Worm (Caenorhabditis elegans): ENCODE results near the gene ZK742.3.

The ZK742.3 gene

ce11 chrV:7806629-7807028, 3.1 kb downstream of the ZK742.3 start:
- TF ChIP-seq nhr-25 (tag; optimal IDR thresholded peaks at IDR 0.05) (no peak), mbf-1 (tag; optimal IDR thresholded peaks at IDR 0.05) (no peak), ama-1 (optimal IDR thresholded peaks at IDR 0.05) (peak; percentile 17)

ce11 chrV:7804801-7805163, 4.9 kb downstream of the ZK742.3 start, which contains the start of gene xpo-1:
Gene xpo-1 (plus strand): TSS chrV:7805064.
- no peak for TF ChIP-seq nhr-21 (tag; optimal IDR thresholded peaks at IDR 0.05)
- TF ChIP-seq peb-1 (tag; optimal IDR thresholded peaks at IDR 0.05) = no peak
- TF ChIP-seq nhr-77 (tag; optimal IDR thresholded peaks at IDR 0.05) = no peak
- TF ChIP-seq mbf-1 (tag; optimal IDR thresholded peaks at IDR 0.05) = no peak
- no peak for TF ChIP-seq unc-55 (GFP tag; optimal IDR thresholded peaks at IDR 0.05)
- TF ChIP-seq nhr-129 (tag; optimal IDR thresholded peaks at IDR 0.05) = no peak
- no peak for TF ChIP-seq elt-1 (tag; optimal IDR thresholded peaks at IDR 0.05)
- no peak for TF ChIP-seq sma-3 (GFP tag; optimal IDR thresholded peaks at IDR 0.05)
- TF ChIP-seq mab-5 (tag; optimal IDR thresholded peaks at IDR 0.05) = no peak
- no peak for TF ChIP-seq R02D3.7 (tag; optimal IDR thresholded peaks at IDR 0.05)
- no peak for TF ChIP-seq lin-13 (GFP tag; optimal IDR thresholded peaks at IDR 0.05)

DNA sequence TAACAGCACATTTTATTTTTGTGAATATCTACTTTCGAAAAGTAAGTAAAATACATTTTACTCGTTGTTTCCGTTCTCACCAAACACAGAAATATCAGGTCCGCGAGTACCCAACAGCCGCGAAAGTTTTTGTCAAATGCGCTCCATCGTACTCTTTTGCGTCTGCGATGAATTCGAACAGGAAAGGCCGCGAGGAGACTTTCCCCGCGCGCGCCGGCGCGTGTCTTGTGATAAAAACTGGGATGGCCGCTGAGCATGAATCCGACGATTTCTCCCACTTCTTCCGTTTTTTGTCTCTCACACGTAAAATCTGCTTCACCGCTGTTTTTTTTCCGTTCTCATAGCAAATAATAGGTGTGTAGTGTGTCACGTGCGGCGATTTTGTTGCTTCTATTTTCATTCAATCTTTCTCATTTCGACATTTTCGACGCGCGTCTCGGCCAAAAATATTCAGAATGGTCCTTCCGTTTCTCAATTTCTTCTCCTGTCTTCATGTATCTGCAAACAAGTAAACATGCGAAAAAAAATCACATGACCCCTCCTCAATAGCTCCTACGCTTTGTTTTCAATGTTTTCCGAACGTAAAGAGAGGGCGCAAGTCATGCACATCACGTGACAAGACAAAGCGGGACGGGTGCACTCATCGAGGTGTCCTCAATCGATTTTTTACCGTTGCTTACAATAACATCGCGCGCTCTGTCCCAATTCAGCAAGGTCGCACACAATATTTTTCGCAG, 5.5 kb downstream of the ZK742.3 start, which contains the start of gene uvs-1:
uvs-1 (minus strand) TSS at position 145 of the 737 bp plus-strand sequence.
- TF ChIP-seq snpc-4 (tag; optimal IDR thresholded peaks at IDR 0.05) (no peak), mab-5 (tag; optimal IDR thresholded peaks at IDR 0.05) (no peak), ztf-11 (tag; optimal IDR thresholded peaks at IDR 0.05) (no peak), fos-1 (tag; optimal IDR thresholded peaks at IDR 0.05) (peak; percentile 45), gmeb-1 (tag; optimal IDR thresholded peaks at IDR 0.05) (peak; percentile 6), zag-1 (tag; optimal IDR thresholded peaks at IDR 0.05) (no peak), unc-55 (GFP tag; optimal IDR thresholded peaks at IDR 0.05) (peak; percentile 69), nhr-25 (tag; optimal IDR thresholded peaks at IDR 0.05) (peak; percentile 23), crh-2 (tag; optimal IDR thresholded peaks at IDR 0.05) (peak; percentile 29), nhr-129 (tag; optimal IDR thresholded peaks at IDR 0.05) (peak; percentile 73), C34F6.9 (tag; optimal IDR thresholded peaks at IDR 0.05) (peak; percentile 68), sma-3 (GFP tag; optimal IDR thresholded peaks at IDR 0.05) (peak; percentile 37), elt-1 (tag; optimal IDR thresholded peaks at IDR 0.05) (no peak), sma-9 (GFP tag; optimal IDR thresholded peaks at IDR 0.05) (peak; percentile 18), sma-9 (tag; optimal IDR thresholded peaks at IDR 0.05) (no peak), lsy-2 (tag; optimal IDR thresholded peaks at IDR 0.05) (peak in 1 of 2 experiments; percentile 19), ceh-16 (tag; optimal IDR thresholded peaks at IDR 0.05) (no peak)

DNA sequence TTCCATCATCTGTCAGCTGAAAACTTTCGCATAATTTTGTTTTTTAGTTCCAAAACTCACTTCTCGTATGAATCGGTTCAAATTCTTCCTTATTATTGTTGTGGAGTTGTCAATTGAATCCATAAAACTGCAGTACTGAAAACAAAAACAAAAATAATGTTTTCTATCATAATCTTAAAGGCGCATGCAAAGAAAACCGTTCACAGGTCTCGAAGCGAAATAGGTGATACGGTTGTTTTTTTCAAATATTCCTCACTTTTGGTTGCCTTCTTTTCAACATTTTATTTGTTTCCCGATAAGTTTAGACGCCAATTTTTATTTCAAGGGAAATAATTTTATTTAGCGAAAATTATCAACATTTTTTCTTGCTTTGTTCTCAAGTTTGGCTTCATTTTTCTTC, 6.1 kb downstream of the ZK742.3 start:
- TF ChIP-seq elt-3 (tag; optimal IDR thresholded peaks at IDR 0.05) (no peak), zag-1 (tag; optimal IDR thresholded peaks at IDR 0.05) (no peak), egl-27 (tag; optimal IDR thresholded peaks at IDR 0.05) (no peak), unc-39 (tag; optimal IDR thresholded peaks at IDR 0.05) (no peak), unc-55 (GFP tag; optimal IDR thresholded peaks at IDR 0.05) (no peak)

- TF ChIP-seq nhr-237 (tag; optimal IDR thresholded peaks at IDR 0.05) = no peak
- TF ChIP-seq ztf-11 (tag; optimal IDR thresholded peaks at IDR 0.05) = no peak
- TF ChIP-seq nhr-21 (tag; optimal IDR thresholded peaks at IDR 0.05) = no peak
- TF ChIP-seq nhr-12 (tag; optimal IDR thresholded peaks at IDR 0.05) = no peak
- TF ChIP-seq mdl-1 (tag; optimal IDR thresholded peaks at IDR 0.05) = no peak
- TF ChIP-seq unc-55 (GFP tag; optimal IDR thresholded peaks at IDR 0.05) = no peak
- no peak for TF ChIP-seq F13H6.1 (tag; optimal IDR thresholded peaks at IDR 0.05)
- no peak for TF ChIP-seq nhr-10 (tag; optimal IDR thresholded peaks at IDR 0.05)
- no peak for TF ChIP-seq ceh-82 (tag; optimal IDR thresholded peaks at IDR 0.05)
- TF ChIP-seq gmeb-1 (tag; optimal IDR thresholded peaks at IDR 0.05) = no peak
- TF ChIP-seq lin-11 (tag; optimal IDR thresholded peaks at IDR 0.05) = no peak
- TF ChIP-seq nhr-23 (tag; optimal IDR thresholded peaks at IDR 0.05) = no peak
These were observed 11.6 kb downstream of the ZK742.3 start, which contains the start of gene ZK742.7 for ce11 chrV:7798079-7798478. Gene ZK742.7 (plus strand): TSS chrV:7798379.

All from whole organism, L2 larva.